Fruit fly (Drosophila melanogaster): ENCODE data around the gene CG6790.

DNA sequence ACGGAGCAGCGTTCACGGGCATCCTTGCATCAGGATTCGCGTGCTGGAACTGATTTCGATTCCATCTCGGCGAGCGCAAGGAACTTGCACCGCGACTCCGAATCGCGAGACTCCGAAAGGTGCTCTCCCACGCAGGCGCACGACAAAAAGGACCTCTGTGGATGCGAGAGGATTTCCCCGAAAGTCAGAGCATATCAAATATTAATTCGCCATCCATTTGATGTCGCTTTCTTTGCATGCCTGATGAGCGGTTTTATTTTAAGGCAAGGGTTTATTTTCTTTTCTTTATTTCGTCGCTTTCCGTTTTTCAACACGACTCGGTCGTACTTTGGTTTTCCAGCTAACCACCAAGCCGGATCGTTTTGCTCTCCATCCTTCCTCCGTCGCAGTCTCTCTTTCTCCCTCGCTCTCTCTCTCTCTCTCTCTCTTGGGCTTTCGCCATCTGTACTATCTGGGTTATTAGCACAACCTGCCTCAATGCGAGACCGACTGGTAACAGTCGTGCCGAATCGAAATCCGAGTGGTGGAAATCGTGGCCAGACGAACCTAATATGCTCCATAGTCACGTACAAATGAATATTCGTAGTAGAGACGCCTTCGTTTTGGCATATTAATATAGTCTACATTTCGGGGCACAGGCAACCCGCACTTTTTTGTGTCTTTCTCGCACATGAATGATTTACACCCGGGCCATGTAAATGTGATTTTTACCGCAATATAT lies 35.5 kb downstream of the CG6790 start, which contains the start of gene dpr4:
- no peak for TF ChIP-seq CG12768 (GFP tag; optimal IDR thresholded peaks at IDR 0.05)
- TF ChIP-seq CG7101 (tag; optimal IDR thresholded peaks at IDR 0.05) = no peak
- TF ChIP-seq Mnt (GFP tag; optimal IDR thresholded peaks at IDR 0.05) = no peak
- no peak for TF ChIP-seq CG11617 (GFP tag; optimal IDR thresholded peaks at IDR 0.05)
- TF ChIP-seq CG14711 (tag; optimal IDR thresholded peaks at IDR 0.05) = no peak
- TF ChIP-seq toe (GFP tag; optimal IDR thresholded peaks at IDR 0.05) = no peak
- TF ChIP-seq Clk (GFP tag; optimal IDR thresholded peaks at IDR 0.05) = no peak
- TF ChIP-seq Hr96 (GFP tag; optimal IDR thresholded peaks at IDR 0.05) = no peak
- TF ChIP-seq kay (GFP tag; ENCODE audit: borderline replicate concordance) = no peak
- no peak for TF ChIP-seq CG5204 (GFP tag; optimal IDR thresholded peaks at IDR 0.05)
- no peak for TF ChIP-seq CG33017 (tag; optimal IDR thresholded peaks at IDR 0.05)
- TF ChIP-seq bab1 (GFP tag; optimal IDR thresholded peaks at IDR 0.05) = no peak
- no peak for TF ChIP-seq cnc (optimal IDR thresholded peaks at IDR 0.05)
- TF ChIP-seq tj (GFP tag; optimal IDR thresholded peaks at IDR 0.05) = no peak
